Worm (Caenorhabditis elegans): Measurements from ENCODE around the gene nhr-50.

nhr-50 gene

DNA sequence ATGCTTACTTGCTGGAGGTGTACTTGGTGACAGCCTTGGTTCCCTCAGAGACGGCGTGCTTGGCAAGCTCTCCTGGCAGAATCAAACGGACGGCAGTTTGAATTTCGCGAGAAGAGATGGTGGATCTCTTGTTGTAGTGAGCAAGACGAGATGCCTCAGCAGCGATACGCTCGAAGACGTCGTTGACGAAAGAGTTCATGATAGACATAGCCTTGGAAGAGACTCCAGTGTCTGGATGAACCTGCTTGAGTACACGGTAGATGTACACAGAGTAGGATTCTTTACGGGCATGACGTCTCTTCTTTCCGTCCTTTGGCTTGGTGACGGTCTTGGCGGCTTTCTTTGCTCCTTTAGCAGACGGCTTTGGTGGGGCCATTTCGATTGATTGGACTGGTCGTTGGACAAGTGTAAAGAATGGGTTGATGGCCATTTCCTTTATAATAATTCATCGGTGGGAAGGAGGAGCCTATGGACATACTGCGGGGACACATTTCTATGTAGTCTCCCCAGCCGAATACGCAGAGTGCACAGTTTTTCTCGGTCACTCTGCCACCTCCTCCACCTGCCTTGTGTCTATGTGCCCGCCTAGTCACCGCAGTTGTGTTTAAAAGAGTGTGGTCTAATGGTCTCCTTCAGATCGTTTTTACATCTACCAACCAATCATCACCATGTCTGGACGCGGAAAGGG lies 39.9 kb upstream of the nhr-50 start, which contains the start of the genes his-4 and his-3:
his-4 (minus strand) TSS at position 376 of the 688 bp plus-strand sequence.
his-3 (plus strand) TSS at position 669 of the 688 bp plus-strand sequence.
- TF ChIP-seq ceh-34 (tag; optimal IDR thresholded peaks at IDR 0.05) (peak; percentile 38), ztf-16 (tag; optimal IDR thresholded peaks at IDR 0.05) (peak; percentile 17), nfya-1 (tag; optimal IDR thresholded peaks at IDR 0.05) (peak; percentile 36), ceh-31 (tag; optimal IDR thresholded peaks at IDR 0.05) (peak; percentile 63), ref-2 (tag; optimal IDR thresholded peaks at IDR 0.05) (peak; percentile 66), tbx-7 (tag; optimal IDR thresholded peaks at IDR 0.05) (peak; percentile 11), dve-1 (tag; optimal IDR thresholded peaks at IDR 0.05) (peak; percentile 37), elt-2 (tag; optimal IDR thresholded peaks at IDR 0.05) (peak; percentile 24), tbx-2 (tag; optimal IDR thresholded peaks at IDR 0.05) (peak; percentile 60)

ce11 chrV:16036166-16036565 lies 35.7 kb upstream of the nhr-50 start, which contains the start of gene T10C6.10:
T10C6.10 (plus strand) TSS chrV:16036413.
- no peak for TF ChIP-seq mec-3 (tag; optimal IDR thresholded peaks at IDR 0.05; ENCODE audit: borderline replicate concordance)
- TF ChIP-seq pha-4 (tag; optimal IDR thresholded peaks at IDR 0.05) = no peak
- no peak for TF ChIP-seq ceh-24 (tag; optimal IDR thresholded peaks at IDR 0.05)
- TF ChIP-seq ttx-3 (tag; optimal IDR thresholded peaks at IDR 0.05) = no peak
- TF ChIP-seq syd-9 (tag; optimal IDR thresholded peaks at IDR 0.05) = no peak
- TF ChIP-seq K02D7.2 (tag; optimal IDR thresholded peaks at IDR 0.05) = no peak
- TF ChIP-seq lin-11 (tag; optimal IDR thresholded peaks at IDR 0.05) = no peak
- TF ChIP-seq ceh-22 (tag; optimal IDR thresholded peaks at IDR 0.05) = no peak
- TF ChIP-seq elt-4 (tag; optimal IDR thresholded peaks at IDR 0.05) = no peak
- no peak for TF ChIP-seq fkh-6 (tag; optimal IDR thresholded peaks at IDR 0.05)
- no peak for TF ChIP-seq C08G9.2 (tag; optimal IDR thresholded peaks at IDR 0.05)
- no peak for TF ChIP-seq T23F11.4 (GFP tag; optimal IDR thresholded peaks at IDR 0.05)
- no peak for TF ChIP-seq ceh-48 (tag; optimal IDR thresholded peaks at IDR 0.05)
- TF ChIP-seq ceh-18 (tag; optimal IDR thresholded peaks at IDR 0.05) = no peak
- no peak for TF ChIP-seq ceh-45 (GFP tag; IDR thresholded peaks at IDR 0.05)
- TF ChIP-seq C38D4.7 (GFP tag; optimal IDR thresholded peaks at IDR 0.05) = no peak
- no peak for TF ChIP-seq ahr-1 (tag; optimal IDR thresholded peaks at IDR 0.05)
- TF ChIP-seq hlh-30 (tag; optimal IDR thresholded peaks at IDR 0.05; ENCODE audit: insufficient read depth) = no peak
- no peak for TF ChIP-seq Y22D7AL.16 (tag; optimal IDR thresholded peaks at IDR 0.05)
- TF ChIP-seq fax-1 (tag; optimal IDR thresholded peaks at IDR 0.05) = no peak

DNA sequence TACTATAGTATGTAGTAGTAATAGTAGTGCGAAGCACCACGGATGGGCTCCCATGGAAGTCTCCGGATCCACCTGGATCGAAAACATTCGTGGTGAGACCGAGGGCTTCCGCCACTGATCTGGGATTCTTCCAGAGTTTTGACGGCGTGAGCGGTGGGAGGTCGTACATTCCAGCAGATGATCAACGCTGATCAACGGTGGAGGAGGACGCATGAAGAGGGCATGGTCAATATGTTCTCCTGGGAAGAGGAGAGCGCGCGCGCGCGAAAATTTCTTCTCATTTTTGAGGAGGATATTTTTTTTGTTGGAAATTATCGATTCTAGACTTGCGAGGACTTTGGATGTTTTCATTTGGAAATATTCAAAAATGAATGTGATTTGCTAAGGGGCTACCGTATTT lies 33.1 kb upstream of the nhr-50 start:
- TF ChIP-seq unc-55 (GFP tag; optimal IDR thresholded peaks at IDR 0.05) (no peak), pat-9 (tag; optimal IDR thresholded peaks at IDR 0.05) (no peak), pha-4 (tag; optimal IDR thresholded peaks at IDR 0.05) (no peak), sox-2 (GFP tag; IDR thresholded peaks at IDR 0.05) (no peak), npax-4 (tag; optimal IDR thresholded peaks at IDR 0.05) (no peak), madf-2 (tag; optimal IDR thresholded peaks at IDR 0.05) (no peak), pag-3 (tag; optimal IDR thresholded peaks at IDR 0.05; ENCODE audit: borderline replicate concordance) (no peak), fkh-10 (GFP tag; optimal IDR thresholded peaks at IDR 0.05) (no peak)

DNA sequence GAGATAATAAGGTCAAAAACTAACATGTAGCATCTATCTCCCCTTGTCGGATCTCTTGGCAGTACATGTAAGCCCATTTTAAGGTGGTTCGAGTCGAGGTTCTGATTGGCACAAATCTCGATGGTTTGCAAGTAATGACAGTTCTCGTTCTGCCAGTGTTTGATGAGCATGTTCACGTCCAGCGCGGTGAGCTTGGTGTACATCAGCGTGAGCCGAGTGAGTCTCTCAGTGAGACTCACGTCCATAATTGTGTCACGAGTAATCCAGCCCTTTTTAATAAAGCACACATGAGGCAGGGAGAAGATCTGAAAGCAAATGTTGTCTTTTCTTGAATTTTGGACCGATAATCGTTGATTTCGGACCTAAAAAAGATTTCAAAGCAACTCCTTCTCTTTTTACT lies 32.3 kb upstream of the nhr-50 start, which contains the start of gene T10C6.16:
T10C6.16 (minus strand) TSS at position 245 of the 400 bp plus-strand sequence.
- TF ChIP-seq pag-3 (tag; optimal IDR thresholded peaks at IDR 0.05; ENCODE audit: borderline replicate concordance) (no peak), sdc-2 (tag; optimal IDR thresholded peaks at IDR 0.05) (no peak), pha-2 (tag; optimal IDR thresholded peaks at IDR 0.05) (no peak), ahr-1 (tag; optimal IDR thresholded peaks at IDR 0.05) (no peak), dmd-4 (tag; optimal IDR thresholded peaks at IDR 0.05; ENCODE audit: borderline replicate concordance) (no peak), ceh-48 (tag; optimal IDR thresholded peaks at IDR 0.05) (no peak), ceh-34 (tag; optimal IDR thresholded peaks at IDR 0.05) (no peak), eyg-1 (tag; optimal IDR thresholded peaks at IDR 0.05) (no peak), nfya-1 (tag; optimal IDR thresholded peaks at IDR 0.05) (no peak), ceh-2 (tag; optimal IDR thresholded peaks at IDR 0.05) (no peak), unc-55 (GFP tag; optimal IDR thresholded peaks at IDR 0.05) (no peak), ceh-6 (GFP tag; optimal IDR thresholded peaks at IDR 0.05) (no peak), mec-3 (tag; optimal IDR thresholded peaks at IDR 0.05; ENCODE audit: borderline replicate concordance) (no peak), C08G9.2 (tag; optimal IDR thresholded peaks at IDR 0.05) (no peak), ceh-18 (tag; optimal IDR thresholded peaks at IDR 0.05) (no peak), nhr-11 (tag; optimal IDR thresholded peaks at IDR 0.05) (no peak), fkh-10 (GFP tag; optimal IDR thresholded peaks at IDR 0.05) (no peak), odd-2 (tag; optimal IDR thresholded peaks at IDR 0.05) (no peak)

Measured in whole organism, late embryonic.